Fruit fly (Drosophila melanogaster) whole organism, embryonic: ENCODE measurements around the gene CG43630.

Experiments
- Antp ChIP-seq: fragments of 200-800 bp; sonication (Bioruptor generic); optimal IDR thresholded peaks from 3 replicates; lab custom pipeline; 2016; ENCODE audit warnings: missing biosample characterization, missing genetic modification characterization
- BEAF-32 ChIP-seq: fragments of 200-800 bp; sonication (Bioruptor generic); optimal IDR thresholded peaks from 3 replicates; lab custom pipeline; 2017; ENCODE audit warnings: missing biosample characterization, missing genetic modification characterization, mild to moderate bottlenecking, moderate library complexity, missing genetic modification reagents
- CG10274 ChIP-seq: fragments of 200-800 bp; sonication (Bioruptor generic); optimal IDR thresholded peaks from 3 replicates; lab custom pipeline; 2017; ENCODE audit warnings: missing biosample characterization, mild to moderate bottlenecking, missing genetic modification characterization
- CG10321 ChIP-seq: fragments of 200-800 bp; sonication (Bioruptor generic); IDR thresholded peaks from 2 replicates; pipeline ENCODE4 v1.3.6; 2022; ENCODE audit warnings: missing biosample characterization, missing genetic modification characterization
- CG10462 ChIP-seq: fragments of 200-800 bp; sonication (Bioruptor generic); optimal IDR thresholded peaks from 2 replicates; lab custom pipeline; 2016; ENCODE audit warnings: missing biosample characterization, missing genetic modification characterization
- CG11456 ChIP-seq: fragments of 200-800 bp; sonication (Bioruptor generic); IDR thresholded peaks from 3 replicates; pipeline ENCODE4 v1.3.6; 2022; ENCODE audit warnings: missing biosample characterization, missing genetic modification characterization
- CG11504 ChIP-seq: fragments of 200-800 bp; sonication (Bioruptor generic); optimal IDR thresholded peaks from 3 replicates; lab custom pipeline; 2019; ENCODE audit warnings: missing biosample characterization, mild to moderate bottlenecking, missing genetic modification characterization, moderate library complexity
- CG12071 ChIP-seq: fragments of 200-800 bp; sonication (Bioruptor generic); optimal IDR thresholded peaks from 3 replicates; lab custom pipeline; 2018; ENCODE audit warnings: missing biosample characterization, mild to moderate bottlenecking, missing genetic modification characterization
- CG12942 ChIP-seq: fragments of 200-800 bp; sonication (Bioruptor generic); optimal IDR thresholded peaks from 3 replicates; lab custom pipeline; 2016; ENCODE audit warnings: missing biosample characterization, missing genetic modification characterization
- CG15696 ChIP-seq: fragments of 200-800 bp; sonication (Bioruptor generic); optimal IDR thresholded peaks from 2 replicates; lab custom pipeline; 2019; ENCODE audit warnings: missing biosample characterization, mild to moderate bottlenecking, missing genetic modification characterization, moderate library complexity
- CG16779 ChIP-seq: fragments of 200-800 bp; sonication (Bioruptor generic); IDR thresholded peaks from 2 replicates; pipeline ENCODE4 v1.3.6; 2022; ENCODE audit warnings: missing biosample characterization, missing genetic modification characterization
- CG17186 ChIP-seq: fragments of 200-800 bp; sonication (Bioruptor generic); optimal IDR thresholded peaks from 3 replicates; lab custom pipeline; 2017; ENCODE audit warnings: missing biosample characterization, missing genetic modification reagents, missing genetic modification characterization
- CG17361 ChIP-seq: fragments of 200-800 bp; sonication (Bioruptor generic); IDR thresholded peaks from 3 replicates; pipeline ENCODE4 v1.3.6; 2022; ENCODE audit warnings: missing biosample characterization, missing genetic modification characterization
- CG18599 ChIP-seq: fragments of 200-800 bp; sonication (Bioruptor generic); optimal IDR thresholded peaks from 3 replicates; lab custom pipeline; 2017; ENCODE audit warnings: missing biosample characterization, missing genetic modification characterization, mild to moderate bottlenecking, moderate library complexity, missing genetic modification reagents
- CG2199 ChIP-seq: fragments of 200-800 bp; sonication (Bioruptor generic); IDR thresholded peaks from 3 replicates; pipeline ENCODE4 v1.3.6; 2022; ENCODE audit warnings: missing biosample characterization, missing genetic modification characterization
- CG31224 ChIP-seq: fragments of 200-800 bp; sonication (Bioruptor generic); IDR thresholded peaks from 2 replicates; pipeline ENCODE4 v1.3.6; 2022; ENCODE audit warnings: missing biosample characterization, missing genetic modification characterization
- CG31365 ChIP-seq: fragments of 200-800 bp; sonication (Bioruptor generic); optimal IDR thresholded peaks from 2 replicates; lab custom pipeline; 2018; ENCODE audit warnings: missing biosample characterization, mild to moderate bottlenecking, missing genetic modification characterization
- CG4730 ChIP-seq: fragments of 200-800 bp; sonication (Bioruptor generic); IDR thresholded peaks from 2 replicates; pipeline ENCODE4 v1.3.6; 2022; ENCODE audit warnings: missing biosample characterization, missing genetic modification characterization
- CG4854 ChIP-seq: fragments of 200-800 bp; sonication (Bioruptor generic); optimal IDR thresholded peaks from 2 replicates; lab custom pipeline; 2016; ENCODE audit warnings: missing biosample characterization, missing genetic modification characterization, inconsistent platforms
- CG5953 ChIP-seq: fragments of 200-800 bp; sonication (Bioruptor generic); IDR thresholded peaks from 2 replicates; pipeline ENCODE4 v1.3.6; 2022; ENCODE audit warnings: missing biosample characterization, missing genetic modification characterization
- CG6272 ChIP-seq: fragments of 200-800 bp; sonication (Bioruptor generic); IDR thresholded peaks from 2 replicates; pipeline ENCODE4 v1.3.6; 2022; ENCODE audit warnings: missing biosample characterization, missing genetic modification characterization
- CG6689 ChIP-seq: fragments of 200-800 bp; sonication (Bioruptor generic); IDR thresholded peaks from 2 replicates; pipeline ENCODE4 v1.3.6; 2022; ENCODE audit warnings: missing biosample characterization, missing genetic modification characterization
- CG8290 ChIP-seq, 3 experiments: fragments of 200-800 bp; sonication (Bioruptor generic); optimal IDR thresholded peaks; 2 replicates each; lab custom pipeline; 2016 to 2019; ENCODE audit warnings: missing biosample characterization in 3 of 3, missing genetic modification characterization in 3 of 3, mild to moderate bottlenecking in 2 of 3, moderate library complexity in 1 of 3
- CG8388 ChIP-seq: fragments of 200-800 bp; sonication (Bioruptor generic); optimal IDR thresholded peaks from 2 replicates; lab custom pipeline; 2019; ENCODE audit warnings: missing biosample characterization, mild to moderate bottlenecking, missing genetic modification characterization, moderate library complexity
- CG9932 ChIP-seq: fragments of 200-800 bp; sonication (Bioruptor generic); IDR thresholded peaks from 2 replicates; pipeline ENCODE4 v1.3.6; 2022; ENCODE audit warnings: missing biosample characterization, missing genetic modification characterization
- Camta ChIP-seq: fragments of 200-800 bp; sonication (Bioruptor generic); optimal IDR thresholded peaks from 2 replicates; lab custom pipeline; 2016; ENCODE audit warnings: missing biosample characterization, missing genetic modification characterization
- Dad ChIP-seq: fragments of 200-800 bp; sonication (Bioruptor generic); optimal IDR thresholded peaks from 3 replicates; lab custom pipeline; 2016; ENCODE audit warnings: missing biosample characterization, missing genetic modification characterization
- Jarid2 ChIP-seq: fragments of 200-800 bp; sonication (Bioruptor generic); optimal IDR thresholded peaks from 3 replicates; lab custom pipeline; 2017; ENCODE audit warnings: mild to moderate bottlenecking, missing biosample characterization, missing genetic modification reagents, missing genetic modification characterization
- Nf-YB ChIP-seq: fragments of 200-800 bp; sonication (Bioruptor generic); optimal IDR thresholded peaks from 3 replicates; lab custom pipeline; 2019; ENCODE audit warnings: missing biosample characterization, mild to moderate bottlenecking, missing genetic modification characterization, moderate library complexity
- Oaz ChIP-seq: fragments of 200-800 bp; sonication (Bioruptor generic); IDR thresholded peaks from 2 replicates; pipeline ENCODE4 v1.3.6; 2022; ENCODE audit warnings: missing biosample characterization, missing genetic modification characterization
- Taf1 ChIP-seq: fragments of 200-800 bp; sonication (Bioruptor generic); IDR thresholded peaks from 2 replicates; pipeline ENCODE4 v1.3.6; 2022; ENCODE audit warnings: missing biosample characterization, missing genetic modification characterization
- Xrp1 ChIP-seq: fragments of 200-800 bp; sonication (Bioruptor generic); IDR thresholded peaks from 2 replicates; pipeline ENCODE4 v1.3.6; 2022; ENCODE audit warnings: missing biosample characterization, missing genetic modification characterization
- br ChIP-seq: fragments of >200 bp; optimal IDR thresholded peaks from 2 replicates; lab custom pipeline; 2017
- en ChIP-seq: fragments of 200-800 bp; sonication (Bioruptor generic); optimal IDR thresholded peaks from 2 replicates; lab custom pipeline; 2016; ENCODE audit warnings: missing biosample characterization, missing genetic modification characterization
- eve ChIP-seq, 2 experiments: fragments of >200 bp; optimal IDR thresholded peaks; 2 replicates each; lab custom pipeline; 2017; ENCODE audit warnings: missing biosample characterization in 2 of 2, missing genetic modification characterization in 2 of 2
- ewg ChIP-seq: fragments of 200-800 bp; sonication (Bioruptor generic); optimal IDR thresholded peaks from 3 replicates; lab custom pipeline; 2017; ENCODE audit warnings: mild to moderate bottlenecking, missing biosample characterization, missing genetic modification reagents, missing genetic modification characterization
- eyg ChIP-seq: fragments of 200-800 bp; sonication (Bioruptor generic); optimal IDR thresholded peaks from 3 replicates; lab custom pipeline; 2016; ENCODE audit warnings: missing biosample characterization, missing genetic modification characterization
- grau ChIP-seq: fragments of 200-800 bp; optimal IDR thresholded peaks from 3 replicates; lab custom pipeline; 2019; ENCODE audit warnings: missing biosample characterization, mild to moderate bottlenecking, missing genetic modification characterization, moderate library complexity
- gro ChIP-seq: fragments of 200-800 bp; sonication (Bioruptor generic); optimal IDR thresholded peaks from 2 replicates; lab custom pipeline; 2016; ENCODE audit warnings: missing biosample characterization, missing genetic modification characterization
- ham ChIP-seq: fragments of 200-800 bp; sonication (Bioruptor generic); IDR thresholded peaks from 2 replicates; pipeline ENCODE4 v1.3.6; 2022; ENCODE audit warnings: missing biosample characterization, missing genetic modification characterization
- insv ChIP-seq, 2 experiments: fragments of 200-800 bp; sonication (Bioruptor generic); optimal IDR thresholded peaks; 3 replicates each; lab custom pipeline; 2016 to 2018; ENCODE audit warnings: missing biosample characterization in 2 of 2, missing genetic modification characterization in 2 of 2
- klu ChIP-seq: fragments of 200-800 bp; sonication (Bioruptor generic); IDR thresholded peaks from 2 replicates; pipeline ENCODE4 v1.3.6; 2022; ENCODE audit warnings: missing biosample characterization, missing genetic modification characterization
- mam ChIP-seq: fragments of 200-800 bp; sonication (Bioruptor generic); optimal IDR thresholded peaks from 3 replicates; lab custom pipeline; 2016; ENCODE audit warnings: missing biosample characterization, missing genetic modification characterization
- mld ChIP-seq: fragments of 200-800 bp; sonication (Bioruptor generic); IDR thresholded peaks from 3 replicates; pipeline ENCODE4 v1.3.6; 2022; ENCODE audit warnings: missing biosample characterization, missing genetic modification characterization; ENCODE audit not compliant: partially characterized antibody
- sc ChIP-seq, 3 experiments: fragments of >200 bp in 2 of 3; fragments of 200-800 bp in 1 of 3; sonication (Bioruptor generic) in 1 of 3; optimal IDR thresholded peaks; 2 replicates in 2 of 3; 3 replicates in 1 of 3; lab custom pipeline; 2017; ENCODE audit warnings: mild to moderate bottlenecking in 1 of 3, missing biosample characterization in 1 of 3, missing genetic modification characterization in 1 of 3, missing genetic modification reagents in 1 of 3
- slou ChIP-seq: fragments of 200-800 bp; sonication (Bioruptor generic); optimal IDR thresholded peaks from 3 replicates; lab custom pipeline; 2016; ENCODE audit warnings: missing biosample characterization, missing genetic modification characterization
- tna ChIP-seq: fragments of 200-800 bp; sonication (Bioruptor generic); IDR thresholded peaks from 2 replicates; pipeline ENCODE4 v1.3.6; 2022; ENCODE audit warnings: missing biosample characterization, missing genetic modification characterization; ENCODE audit not compliant: partially characterized antibody
- unc-4 ChIP-seq: fragments of 200-800 bp; sonication (Bioruptor generic); IDR thresholded peaks from 2 replicates; pipeline ENCODE4 v1.3.6; 2022; ENCODE audit warnings: missing biosample characterization, missing genetic modification characterization; ENCODE audit not compliant: partially characterized antibody
- zfh1 ChIP-seq: fragments of 200-800 bp; sonication (Bioruptor generic); IDR thresholded peaks from 3 replicates; pipeline ENCODE4 v1.3.6; 2022; ENCODE audit warnings: missing biosample characterization, missing genetic modification characterization

CG43630 gene

dm6 chr3R:12653511-12654252 is 22.4 kb downstream of the CG43630 start (continued):
- TF ChIP-seq grau (peak; percentile 85), Antp (GFP tag; lab: Kevin White, UChicago) (peak; percentile 89), gro (GFP tag; lab: Kevin White, UChicago) (no peak), zfh1 (GFP tag; lab: Robert Waterston, UW) (peak; percentile 73), CG8388 (peak; percentile 72), Oaz (peak; percentile 72), CG10462 (GFP tag; lab: Kevin White, UChicago) (peak; percentile 61), BEAF-32 (GFP tag; lab: Kevin White, UChicago) (no peak), CG31365 (tag; lab: Kevin White, UChicago) (peak; percentile 33), CG17361 (peak; percentile 92), insv (GFP tag; optimal IDR thresholded peaks at IDR 0.05; lab: Kevin White, UChicago) (no peak), CG10321 (GFP tag; lab: Robert Waterston, UW) (peak; percentile 51; the same call in 1 of the 2 replicates), klu (GFP tag; lab: Robert Waterston, UW) (peak; percentile 64; the same call in 1 of the 2 replicates), Taf1 (GFP tag; lab: Robert Waterston, UW) (peak; percentile 52; the same call in 1 of the 2 replicates), CG31224 (GFP tag; lab: Robert Waterston, UW) (peak; percentile 70), CG17186 (GFP tag; lab: Kevin White, UChicago) (peak; percentile 63), ewg (GFP tag; lab: Kevin White, UChicago) (peak; percentile 82), ham (peak; percentile 61; the same call in 1 of the 2 replicates), CG4854 (GFP tag; lab: Kevin White, UChicago) (peak; percentile 44), CG8290 (GFP tag; optimal IDR thresholded peaks at IDR 0.05; lab: Kevin White, UChicago) (no peak), CG8290 (tag; optimal IDR thresholded peaks at IDR 0.05; lab: Kevin White, UChicago) (peak in 1 of 2 experiments; percentile 76), CG11504 (tag; lab: Kevin White, UChicago) (peak; percentile 88), eve (GFP tag; optimal IDR thresholded peaks at IDR 0.05; lab: Kevin White, UChicago) (no peak), mam (GFP tag; lab: Kevin White, UChicago) (peak; percentile 80), CG6689 (GFP tag; lab: Robert Waterston, UW) (peak; percentile 86), CG6272 (GFP tag; lab: Robert Waterston, UW) (peak; percentile 71), eyg (GFP tag; lab: Kevin White, UChicago) (peak; percentile 68), sc (optimal IDR thresholded peaks at IDR 0.05; lab: Kevin White, UChicago) (no peak), sc (GFP tag; optimal IDR thresholded peaks at IDR 0.05; lab: Kevin White, UChicago) (peak; percentile 64), unc-4 (no peak), tna (GFP tag; lab: Robert Waterston, UW) (no peak), CG5953 (GFP tag; lab: Robert Waterston, UW) (peak; percentile 76), Nf-YB (GFP tag; lab: Kevin White, UChicago) (peak; percentile 54), Camta (GFP tag; lab: Kevin White, UChicago) (peak; percentile 81), CG12071 (GFP tag; lab: Kevin White, UChicago) (peak; percentile 75), CG2199 (GFP tag; lab: Robert Waterston, UW) (no peak), br (lab: Kevin White, UChicago) (no peak), CG12942 (peak; percentile 83), slou (peak; percentile 17), CG11456 (peak; percentile 82), CG18599 (GFP tag; lab: Kevin White, UChicago) (peak; percentile 75), mld (GFP tag; lab: Robert Waterston, UW) (no peak), CG16779 (GFP tag; lab: Robert Waterston, UW) (no peak), CG15696 (tag; lab: Kevin White, UChicago) (peak; percentile 30), CG9932 (GFP tag; lab: Robert Waterston, UW) (peak; percentile 76), CG4730 (peak; percentile 73), Jarid2 (GFP tag; lab: Kevin White, UChicago) (peak; percentile 32), Xrp1 (GFP tag; lab: Robert Waterston, UW) (peak; percentile 64), en (GFP tag; lab: Kevin White, UChicago) (peak; percentile 45), Dad (GFP tag; lab: Kevin White, UChicago) (peak; percentile 80), CG10274 (peak; percentile 56)
